Worm (Caenorhabditis elegans): ENCODE results near the gene nas-37.

ce11 chrX:9934009-9934323 is 14.9 kb downstream of the nas-37 start:
- no peak for TF ChIP-seq snpc-4 (tag; optimal IDR thresholded peaks at IDR 0.05)
- TF ChIP-seq nhr-11 (tag; optimal IDR thresholded peaks at IDR 0.05), result no peak
- TF ChIP-seq isw-1 (GFP tag; IDR thresholded peaks at IDR 0.05), result no peak
- no peak for TF ChIP-seq nhr-237 (tag; optimal IDR thresholded peaks at IDR 0.05)
